Fruit fly (Drosophila melanogaster) Kc167 (cell line): ENCODE measurements around the gene ClpX.

Experiments
- Sin3A ChIP-seq: fragments of >200 bp; optimal IDR thresholded peaks from 2 replicates; lab custom pipeline; 2018; ENCODE audit warnings: missing external identifiers
- h ChIP-seq: fragments of >200 bp; optimal IDR thresholded peaks from 3 replicates; lab custom pipeline; 2018; ENCODE audit warnings: missing external identifiers
- insv ChIP-seq: fragments of >200 bp; optimal IDR thresholded peaks from 3 replicates; lab custom pipeline; 2018; ENCODE audit warnings: missing external identifiers
- psq ChIP-seq: fragments of >200 bp; optimal IDR thresholded peaks from 2 replicates; lab custom pipeline; 2017; ENCODE audit warnings: missing external identifiers
- ttk ChIP-seq: sonication (Bioruptor generic); optimal IDR thresholded peaks from 2 replicates; lab custom pipeline; 2017; ENCODE audit warnings: missing external identifiers

DNA sequence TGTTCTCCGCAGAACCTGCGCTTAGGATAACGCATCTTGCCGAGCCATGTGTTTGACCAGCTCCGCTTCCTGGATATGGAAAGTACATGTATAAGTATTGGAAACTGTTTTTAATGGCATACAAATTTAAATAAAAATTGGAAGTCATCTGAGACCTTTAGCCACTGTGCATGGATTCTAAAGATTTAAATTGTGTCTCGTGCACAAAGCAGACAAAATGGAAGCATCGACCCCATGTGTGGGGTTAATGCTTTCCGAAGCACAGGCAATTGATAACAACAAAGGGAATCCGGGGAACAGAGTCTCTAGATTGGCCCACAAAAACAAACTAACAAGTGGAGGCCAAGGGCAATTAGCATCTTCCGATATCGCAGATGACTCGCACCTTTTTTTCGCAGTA lies 1.7 kb downstream of the ClpX start:
- TF ChIP-seq ttk (lab: Kevin White, UChicago) (no peak), psq (lab: Kevin White, UChicago) (no peak), Sin3A (lab: Kevin White, UChicago) (no peak), h (no peak), insv (lab: Kevin White, UChicago) (no peak)
